Worm (Caenorhabditis elegans): ENCODE measurements around the gene T16G1.13.

Gene T16G1.13

ce11 chrV:12999559-12999958, 49.9 kb downstream of the T16G1.13 start, which contains the start of gene far-4:
Gene far-4, minus strand, starts transcription at chrV:12999659.
- no peak for TF ChIP-seq klf-2 (GFP tag; conservative IDR thresholded peaks at IDR 0.05)
- no peak for TF ChIP-seq cog-1 (tag; optimal IDR thresholded peaks at IDR 0.05)
- TF ChIP-seq ztf-29 (GFP tag; IDR thresholded peaks at IDR 0.05): no peak
- TF ChIP-seq T22C8.4 (GFP tag; IDR thresholded peaks at IDR 0.05): no peak
- TF ChIP-seq flt-1 (GFP tag; IDR thresholded peaks at IDR 0.05): no peak
- no peak for TF ChIP-seq med-1 (GFP tag; optimal IDR thresholded peaks at IDR 0.05; ENCODE audit: insufficient read depth)
- TF ChIP-seq ztf-23 (GFP tag; IDR thresholded peaks at IDR 0.05): no peak
- TF ChIP-seq ref-1 (GFP tag; conservative IDR thresholded peaks at IDR 0.05): no peak
- TF ChIP-seq tab-1 (GFP tag; IDR thresholded peaks at IDR 0.05): no peak

Data from whole organism, midembryonic.